Worm (Caenorhabditis elegans) whole organism, early embryonic: ENCODE data around the gene ced-5.

ENCODE experiments used
- B0310.2 ChIP-seq: sonication (generic microtip); optimal IDR thresholded peaks from 2 replicates; lab custom pipeline; 2016; ENCODE audit warnings: mild to moderate bottlenecking, missing genetic modification characterization, missing compliant biosample characterization
- F13C5.2 ChIP-seq: sonication (generic microtip); optimal IDR thresholded peaks from 2 replicates; lab custom pipeline; 2017; ENCODE audit warnings: mild to moderate bottlenecking, missing genetic modification characterization, inconsistent platforms, missing compliant biosample characterization
- aly-1 ChIP-seq: sonication (generic microtip); optimal IDR thresholded peaks from 2 replicates; lab custom pipeline; 2016; ENCODE audit warnings: missing genetic modification characterization, missing compliant biosample characterization
- ama-1 ChIP-seq: fragments of 150-350 bp; optimal IDR thresholded peaks from 2 replicates; lab custom pipeline; 2014
- ceh-13 ChIP-seq: fragments of 200-800 bp; sonication (Bioruptor generic); optimal IDR thresholded peaks from 2 replicates; lab custom pipeline; 2018; ENCODE audit warnings: mild to moderate bottlenecking, missing genetic modification characterization, missing compliant biosample characterization
- ceh-36 ChIP-seq: sonication (generic microtip); optimal IDR thresholded peaks from 2 replicates; lab custom pipeline; 2016; ENCODE audit warnings: missing genetic modification characterization, inconsistent platforms, missing compliant biosample characterization
- ets-7 ChIP-seq: sonication (generic microtip); optimal IDR thresholded peaks from 2 replicates; lab custom pipeline; 2016; ENCODE audit warnings: missing genotype, missing genetic modification characterization, missing compliant biosample characterization
- flt-1 ChIP-seq: fragments of 200-800 bp; sonication (Bioruptor generic); IDR thresholded peaks from 2 replicates; pipeline ENCODE4 v1.3.6; 2022; ENCODE audit warnings: missing genetic modification characterization, missing compliant biosample characterization
- hmbx-1 ChIP-seq: sonication (generic microtip); optimal IDR thresholded peaks from 2 replicates; lab custom pipeline; 2016; ENCODE audit warnings: mild to moderate bottlenecking, missing genetic modification characterization, missing compliant biosample characterization
- hmg-4 ChIP-seq: fragments of 200-800 bp; sonication (Bioruptor generic); optimal IDR thresholded peaks from 2 replicates; lab custom pipeline; 2018; ENCODE audit warnings: mild to moderate bottlenecking, missing genetic modification characterization, missing compliant biosample characterization
- hnd-1 ChIP-seq: sonication (generic microtip); optimal IDR thresholded peaks from 2 replicates; lab custom pipeline; 2016; ENCODE audit warnings: missing genetic modification characterization, missing compliant biosample characterization
- pes-1 ChIP-seq: fragments of 200-800 bp; sonication (Bioruptor generic); IDR thresholded peaks from 2 replicates; pipeline ENCODE4 v1.3.6; 2022; ENCODE audit warnings: missing genetic modification reagents, missing genetic modification characterization, missing compliant biosample characterization
- scrt-1 ChIP-seq: fragments of 200-800 bp; sonication (Bioruptor generic); IDR thresholded peaks from 2 replicates; pipeline ENCODE4 v1.3.6; 2022; ENCODE audit warnings: missing genetic modification characterization, missing compliant biosample characterization
- sea-1 ChIP-seq: fragments of 200-800 bp; sonication (Bioruptor generic); conservative IDR thresholded peaks from 2 replicates; pipeline ENCODE4 v1.3.6; 2022; ENCODE audit warnings: missing genetic modification characterization, missing compliant biosample characterization
- tbx-11 ChIP-seq: fragments of 200-800 bp; sonication (Bioruptor generic); IDR thresholded peaks from 2 replicates; pipeline ENCODE4 v1.3.6; 2022; ENCODE audit warnings: missing genetic modification characterization, missing compliant biosample characterization
- tbx-37 ChIP-seq: fragments of 200-800 bp; sonication (Bioruptor generic); conservative IDR thresholded peaks from 2 replicates; pipeline ENCODE4 v1.3.6; 2022; ENCODE audit warnings: missing genetic modification reagents, missing genetic modification characterization, missing compliant biosample characterization
- tra-4 ChIP-seq: sonication (generic microtip); optimal IDR thresholded peaks from 2 replicates; lab custom pipeline; 2017; ENCODE audit warnings: missing genetic modification characterization, missing compliant biosample characterization

The ced-5 gene

DNA sequence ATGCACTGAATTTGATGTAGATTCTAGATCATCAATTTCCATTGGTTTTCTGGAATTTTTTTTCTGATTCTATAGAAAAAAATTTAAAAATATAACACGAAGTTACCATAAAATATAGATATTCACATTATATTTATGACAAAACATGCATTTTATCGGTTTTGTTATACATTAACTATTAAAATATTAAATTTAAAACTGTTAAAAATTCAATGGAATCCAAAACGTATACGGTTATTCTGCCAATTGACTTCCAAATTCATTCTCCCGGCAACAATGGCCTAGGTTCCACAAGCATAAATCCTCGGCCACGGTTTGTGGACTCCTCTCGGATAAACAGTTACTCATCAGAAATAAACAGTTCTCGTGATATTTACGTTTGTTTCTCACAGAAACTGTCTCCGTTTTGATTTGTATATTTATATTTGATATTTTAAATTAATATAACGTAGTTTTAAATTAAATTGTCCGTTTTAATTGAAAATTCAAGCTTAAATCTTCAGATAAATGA lies at the start of gene ced-5, which contains the start of gene F01D4.5:
ced-5 (plus strand) TSS at position 504 of the 511 bp plus-strand sequence.
F01D4.5 (minus strand) TSS at position 51 of the 511 bp plus-strand sequence.
- TF ChIP-seq ets-7 (no peak), flt-1 (GFP tag; lab: Robert Waterston, UW) (0 out of 2 replicates have a peak, but pooled peaks have one; percentile 46), tbx-37 (GFP tag; lab: Robert Waterston, UW) (peak; percentile 86), B0310.2 (peak; percentile 26), F13C5.2 (no peak), sea-1 (no peak), tra-4 (no peak), tbx-11 (GFP tag; lab: Robert Waterston, UW) (no peak), scrt-1 (GFP tag; lab: Robert Waterston, UW) (no peak), hnd-1 (tag; lab: Kevin White, UChicago) (peak; percentile 24), pes-1 (GFP tag; lab: Robert Waterston, UW) (no peak; the same call in 1 of the 2 replicates), hmg-4 (GFP tag; lab: Kevin White, UChicago) (no peak), ceh-13 (GFP tag; lab: Kevin White, UChicago) (no peak), aly-1 (no peak), ama-1 (lab: Kevin White, UChicago) (no peak), hmbx-1 (tag; lab: Kevin White, UChicago) (no peak), ceh-36 (tag; lab: Kevin White, UChicago) (no peak)

DNA sequence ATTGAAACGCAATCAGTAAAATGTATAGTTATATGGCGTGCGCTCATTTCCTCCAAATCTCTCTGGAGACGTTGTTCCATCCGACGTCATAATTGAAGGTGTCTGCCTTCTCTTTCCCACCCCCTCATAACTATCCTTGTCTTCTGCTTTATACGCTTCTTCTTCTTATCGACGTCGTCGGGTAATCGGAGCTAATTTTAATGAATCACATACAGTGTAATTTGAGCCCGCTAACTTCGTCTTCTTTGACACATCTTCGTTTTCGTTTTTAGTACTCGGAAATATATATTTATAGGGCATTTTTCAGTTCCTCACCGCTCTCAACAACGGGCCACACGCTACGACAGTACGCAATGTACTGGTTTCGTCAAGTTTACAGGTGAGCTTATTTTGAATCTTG lies 47.5 kb upstream of the ced-5 start, which contains the start of gene ins-1:
ins-1 (plus strand) TSS at position 301 of the 400 bp plus-strand sequence.
- TF ChIP-seq hmbx-1 (tag; lab: Kevin White, UChicago) (no peak), hnd-1 (tag; lab: Kevin White, UChicago) (no peak), tbx-11 (GFP tag; lab: Robert Waterston, UW) (no peak), B0310.2 (no peak), pes-1 (GFP tag; lab: Robert Waterston, UW) (no peak), scrt-1 (GFP tag; lab: Robert Waterston, UW) (no peak), flt-1 (GFP tag; lab: Robert Waterston, UW) (no peak), ceh-13 (GFP tag; lab: Kevin White, UChicago) (no peak), hmg-4 (GFP tag; lab: Kevin White, UChicago) (no peak), aly-1 (no peak), ceh-36 (tag; lab: Kevin White, UChicago) (no peak)

DNA sequence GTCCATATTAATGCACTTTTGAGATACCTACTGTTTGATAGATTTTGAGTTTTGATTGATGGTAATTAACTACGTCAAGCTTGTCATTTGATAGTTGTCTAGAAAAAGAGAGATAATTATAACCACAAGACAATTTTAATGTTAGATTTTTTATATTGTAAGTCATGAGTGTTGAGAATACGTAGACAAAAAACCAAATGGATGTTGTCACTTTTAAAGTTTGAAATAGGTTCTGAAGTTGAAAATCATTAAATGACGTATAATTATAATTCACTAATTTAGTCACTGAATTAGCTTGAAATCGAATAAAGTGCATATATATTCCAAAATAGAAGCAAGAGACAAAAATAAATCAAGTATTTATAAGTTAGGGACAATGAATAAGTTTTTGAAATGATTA lies 46.8 kb upstream of the ced-5 start:
- TF ChIP-seq scrt-1 (GFP tag; lab: Robert Waterston, UW) (no peak), hnd-1 (tag; lab: Kevin White, UChicago) (no peak), aly-1 (no peak), pes-1 (GFP tag; lab: Robert Waterston, UW) (no peak), ceh-36 (tag; lab: Kevin White, UChicago) (no peak), sea-1 (no peak), flt-1 (GFP tag; lab: Robert Waterston, UW) (no peak)

DNA sequence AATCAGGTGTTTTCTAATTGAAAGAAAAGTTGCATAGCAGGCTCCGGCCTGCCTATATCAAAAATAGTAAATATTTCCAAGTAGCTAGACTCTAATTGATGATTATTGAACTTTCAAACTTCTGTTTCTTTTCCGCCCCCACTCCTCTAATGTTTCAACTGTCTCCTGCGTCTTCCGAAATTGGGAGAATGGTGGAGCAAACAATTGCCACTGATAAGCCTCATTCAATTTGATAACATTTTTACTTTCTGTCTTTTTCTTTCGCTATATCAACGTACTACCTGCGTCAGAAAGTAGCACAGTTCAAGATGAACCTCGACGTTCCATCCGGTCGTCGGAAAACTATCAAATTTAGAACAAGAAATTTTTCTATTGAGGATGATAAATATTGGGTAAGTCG lies 45.0 kb upstream of the ced-5 start, which contains the start of gene F13B12.3:
F13B12.3 (plus strand) TSS at position 223 of the 400 bp plus-strand sequence.
- TF ChIP-seq ceh-36 (tag; lab: Kevin White, UChicago) = no peak
- no peak for TF ChIP-seq tra-4
- no peak for TF ChIP-seq hmg-4 (GFP tag; lab: Kevin White, UChicago)
- no peak for TF ChIP-seq flt-1 (GFP tag; lab: Robert Waterston, UW)
- TF ChIP-seq ceh-13 (GFP tag; lab: Kevin White, UChicago) = no peak
- no peak for TF ChIP-seq aly-1
- no peak for TF ChIP-seq scrt-1 (GFP tag; lab: Robert Waterston, UW)
- TF ChIP-seq ama-1 (lab: Kevin White, UChicago) = no peak
- no peak for TF ChIP-seq F13C5.2
- TF ChIP-seq tbx-37 (GFP tag; lab: Robert Waterston, UW) = no peak
- no peak for TF ChIP-seq hnd-1 (tag; lab: Kevin White, UChicago)
- TF ChIP-seq pes-1 (GFP tag; lab: Robert Waterston, UW) = no peak
- TF ChIP-seq sea-1 = no peak
- no peak for TF ChIP-seq hmbx-1 (tag; lab: Kevin White, UChicago)
- TF ChIP-seq B0310.2 = no peak

DNA sequence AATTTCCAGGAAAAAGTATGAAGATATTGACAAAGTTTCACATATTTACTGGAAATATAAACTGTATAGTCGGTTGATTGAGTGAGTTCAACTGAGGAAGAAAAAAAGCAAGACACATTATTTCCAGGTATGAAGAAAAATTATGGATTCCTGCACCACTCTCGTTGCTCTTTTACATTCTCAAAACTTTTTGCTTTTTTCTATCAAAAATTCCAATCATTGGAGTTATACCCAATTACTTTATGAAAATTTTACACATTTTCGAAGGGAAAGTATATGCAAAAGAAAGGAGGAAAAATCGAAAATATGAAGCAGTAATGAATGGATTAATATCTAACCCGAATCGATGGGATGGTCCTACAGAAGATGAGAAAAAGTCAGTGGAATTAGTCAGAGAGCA lies 41.0 kb upstream of the ced-5 start:
- TF ChIP-seq F13C5.2 (no peak), tbx-11 (GFP tag; lab: Robert Waterston, UW) (no peak), ceh-13 (GFP tag; lab: Kevin White, UChicago) (no peak), tra-4 (no peak), scrt-1 (GFP tag; lab: Robert Waterston, UW) (no peak), hmg-4 (GFP tag; lab: Kevin White, UChicago) (no peak), tbx-37 (GFP tag; lab: Robert Waterston, UW) (no peak), flt-1 (GFP tag; lab: Robert Waterston, UW) (no peak), hmbx-1 (tag; lab: Kevin White, UChicago) (no peak)

DNA sequence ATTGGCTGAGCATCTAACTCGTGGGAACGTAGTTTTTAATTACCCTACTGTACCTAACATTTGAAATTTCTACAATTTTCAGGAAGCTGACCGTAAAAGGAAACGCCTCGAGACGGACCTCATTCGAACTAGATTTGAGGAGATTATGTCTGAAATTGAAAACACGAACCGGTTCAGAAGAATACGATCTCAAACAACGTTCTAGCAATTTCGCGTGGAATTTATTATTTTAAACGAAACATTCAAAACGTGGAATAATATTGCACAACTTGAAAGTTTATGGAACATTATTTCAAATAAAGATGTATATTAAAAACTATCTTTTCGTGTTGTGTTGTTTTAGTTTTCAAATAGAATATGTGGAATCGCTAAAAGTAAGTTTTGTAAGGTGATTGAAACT lies 40.4 kb upstream of the ced-5 start, which contains the start of gene F13B12.7:
F13B12.7 (plus strand) TSS at position 301 of the 400 bp plus-strand sequence.
- TF ChIP-seq sea-1 (no peak), hmbx-1 (tag; lab: Kevin White, UChicago) (no peak), ceh-36 (tag; lab: Kevin White, UChicago) (no peak), flt-1 (GFP tag; lab: Robert Waterston, UW) (no peak), ama-1 (lab: Kevin White, UChicago) (no peak), pes-1 (GFP tag; lab: Robert Waterston, UW) (no peak), aly-1 (no peak), scrt-1 (GFP tag; lab: Robert Waterston, UW) (no peak), ceh-13 (GFP tag; lab: Kevin White, UChicago) (no peak), tbx-11 (GFP tag; lab: Robert Waterston, UW) (no peak), tbx-37 (GFP tag; lab: Robert Waterston, UW) (no peak), F13C5.2 (no peak), B0310.2 (no peak), hnd-1 (tag; lab: Kevin White, UChicago) (no peak), hmg-4 (GFP tag; lab: Kevin White, UChicago) (no peak), tra-4 (no peak), ets-7 (no peak)

DNA sequence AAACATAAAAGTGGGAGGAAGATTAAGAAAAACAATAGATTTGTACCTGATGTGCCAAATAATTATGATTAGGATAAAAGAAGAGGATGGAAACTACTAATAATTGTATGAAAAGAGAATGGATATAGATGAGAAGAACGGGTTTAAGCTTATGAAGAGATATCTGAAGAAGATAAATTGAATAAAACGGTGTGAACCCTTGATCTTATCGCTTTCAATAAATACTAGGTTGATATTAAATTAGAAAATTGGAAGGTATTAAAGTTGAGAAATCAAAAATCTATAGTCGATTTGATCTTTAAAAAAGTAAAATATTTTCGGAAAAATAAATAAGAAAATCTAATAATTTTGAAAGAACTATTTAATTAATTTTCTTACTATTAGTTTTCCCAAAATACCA lies 34.1 kb upstream of the ced-5 start, which contains the start of gene F13B12.4:
F13B12.4 (minus strand) TSS at position 101 of the 400 bp plus-strand sequence.
- no peak for TF ChIP-seq sea-1
- TF ChIP-seq scrt-1 (GFP tag; lab: Robert Waterston, UW) = no peak
- no peak for TF ChIP-seq B0310.2
- TF ChIP-seq tbx-11 (GFP tag; lab: Robert Waterston, UW) = no peak
- TF ChIP-seq ama-1 (lab: Kevin White, UChicago) = no peak
- no peak for TF ChIP-seq aly-1
- TF ChIP-seq hmbx-1 (tag; lab: Kevin White, UChicago) = no peak
